Worm (Caenorhabditis elegans) whole organism, young adult: ENCODE measurements around the gene vps-37.

ENCODE experiments used
- Y53F4B.3 ChIP-seq: fragments of 200-800 bp; sonication (Bioruptor generic); IDR thresholded peaks from 2 replicates; pipeline ENCODE4 v1.3.6; 2022; ENCODE audit warnings: missing genetic modification reagents, missing genetic modification characterization, missing compliant biosample characterization
- Y56A3A.18 ChIP-seq: fragments of 200-800 bp; sonication (Bioruptor generic); IDR thresholded peaks from 2 replicates; pipeline ENCODE4 v1.3.6; 2022; ENCODE audit warnings: missing genetic modification reagents, missing genetic modification characterization, missing compliant biosample characterization
- nhr-27 ChIP-seq: fragments of 200-800 bp; sonication (Bioruptor generic); optimal IDR thresholded peaks from 2 replicates; lab custom pipeline; 2018; ENCODE audit warnings: mild to moderate bottlenecking, missing genetic modification characterization, moderate library complexity, missing compliant biosample characterization

DNA sequence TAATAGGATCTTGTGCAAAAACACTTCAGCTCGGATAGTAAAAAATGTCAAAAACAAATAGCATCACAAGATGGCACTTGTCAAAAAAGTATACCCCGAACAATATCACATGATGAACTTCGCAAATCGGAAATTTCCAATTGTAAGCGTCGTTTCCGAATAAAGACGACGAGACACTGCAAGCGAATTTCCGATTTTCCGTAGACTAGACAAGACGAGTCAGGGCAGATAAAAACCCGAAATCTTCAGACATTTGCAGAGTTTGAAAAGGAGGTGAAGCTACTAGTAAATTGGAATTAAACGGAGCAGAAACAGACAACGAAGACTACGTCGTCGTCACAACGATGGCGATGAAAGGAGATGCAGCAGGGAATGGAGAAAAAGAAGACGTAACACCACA is 20.8 kb upstream of the vps-37 start:
- TF ChIP-seq nhr-27 (tag; lab: Kevin White, UChicago) = no peak
- TF ChIP-seq Y53F4B.3 (GFP tag; lab: Robert Waterston, UW) = no peak
- TF ChIP-seq Y56A3A.18 (GFP tag; lab: Robert Waterston, UW) = no peak
